Fruit fly (Drosophila melanogaster): ENCODE results near the gene CG11380.

The CG11380 gene

dm6 chrX:1234817-1235617, 43.9 kb downstream of the CG11380 start (continued):
- TF ChIP-seq CG6813 (GFP tag; optimal IDR thresholded peaks at IDR 0.05) (peak; percentile 67), CG3407 (GFP tag; optimal IDR thresholded peaks at IDR 0.05) (peak; percentile 75), CG8765 (GFP tag; IDR thresholded peaks at IDR 0.05) (peak; percentile 77), sr (GFP tag; IDR thresholded peaks at IDR 0.05) (peak; percentile 67; the same call in 2 of the 3 replicates), CG16863 (GFP tag; optimal IDR thresholded peaks at IDR 0.05) (peak; percentile 74), CG6765 (GFP tag; optimal IDR thresholded peaks at IDR 0.05) (peak; percentile 13), NK7.1 (GFP tag; optimal IDR thresholded peaks at IDR 0.05) (peak; percentile 59), row (GFP tag; IDR thresholded peaks at IDR 0.05) (peak; percentile 97), dysf (GFP tag; IDR thresholded peaks at IDR 0.05) (peak; percentile 87), unc-4 (GFP tag; IDR thresholded peaks at IDR 0.05; ENCODE audit: partially characterized antibody) (peak; percentile 47; the same call in 1 of the 2 replicates), nerfin-1 (tag; optimal IDR thresholded peaks at IDR 0.05) (peak; percentile 67), crc (GFP tag; optimal IDR thresholded peaks at IDR 0.05) (peak; percentile 37), Antp (GFP tag; optimal IDR thresholded peaks at IDR 0.05) (peak; percentile 62), zen (tag; optimal IDR thresholded peaks at IDR 0.05) (peak; percentile 82), CG1603 (tag; optimal IDR thresholded peaks at IDR 0.05) (peak; percentile 92), CG4707 (GFP tag; optimal IDR thresholded peaks at IDR 0.05) (peak; percentile 67), CG10979 (tag; optimal IDR thresholded peaks at IDR 0.05) (peak; percentile 84), ken (GFP tag; IDR thresholded peaks at IDR 0.05) (peak; percentile 82), CG11696 (GFP tag; IDR thresholded peaks at IDR 0.05) (peak; percentile 51; the same call in 1 of the 2 replicates), CG10366 (GFP tag; IDR thresholded peaks at IDR 0.05) (peak; percentile 81), Bdp1 (GFP tag; optimal IDR thresholded peaks at IDR 0.05) (peak; percentile 56), mirr (GFP tag; optimal IDR thresholded peaks at IDR 0.05) (peak; percentile 36), Tbp (GFP tag; optimal IDR thresholded peaks at IDR 0.05) (no peak), Side (GFP tag; optimal IDR thresholded peaks at IDR 0.05) (peak; percentile 43), Sry-δ (GFP tag; optimal IDR thresholded peaks at IDR 0.05) (peak; percentile 49), trh (GFP tag; optimal IDR thresholded peaks at IDR 0.05) (peak; percentile 47), slou (GFP tag; optimal IDR thresholded peaks at IDR 0.05) (peak; percentile 31), CG18476 (GFP tag; optimal IDR thresholded peaks at IDR 0.05) (peak; percentile 80), Ets65A (GFP tag) (peak; percentile 97), CG12236 (GFP tag; optimal IDR thresholded peaks at IDR 0.05) (no peak), dmrt99B (tag; optimal IDR thresholded peaks at IDR 0.05) (peak; percentile 83), ab (GFP tag; optimal IDR thresholded peaks at IDR 0.05) (no peak), CG34224 (GFP tag; IDR thresholded peaks at IDR 0.05; ENCODE audit: partially characterized antibody) (0 out of 3 replicates have a peak, but pooled peaks have one; percentile 43), CG15601 (tag; optimal IDR thresholded peaks at IDR 0.05) (peak; percentile 71), pfk (GFP tag; optimal IDR thresholded peaks at IDR 0.05) (peak; percentile 94), CG30403 (GFP tag; optimal IDR thresholded peaks at IDR 0.05) (peak; percentile 65), odd (GFP tag; optimal IDR thresholded peaks at IDR 0.05) (peak; percentile 28), otp (GFP tag; IDR thresholded peaks at IDR 0.05) (peak; percentile 77), jumu (GFP tag; optimal IDR thresholded peaks at IDR 0.05) (peak; percentile 79), CG7839 (tag; optimal IDR thresholded peaks at IDR 0.05) (peak; percentile 86), Bteb2 (GFP tag; optimal IDR thresholded peaks at IDR 0.05) (peak; percentile 4), dati (GFP tag; IDR thresholded peaks at IDR 0.05) (peak; percentile 64), eyg (GFP tag; optimal IDR thresholded peaks at IDR 0.05) (peak; percentile 63), ftz-f1 (GFP tag; optimal IDR thresholded peaks at IDR 0.05) (no peak), al (GFP tag; IDR thresholded peaks at IDR 0.05) (peak; percentile 67), CG43689 (GFP tag; IDR thresholded peaks at IDR 0.05) (peak; percentile 52; the same call in 1 of the 2 replicates), CG1233 (GFP tag; optimal IDR thresholded peaks at IDR 0.05) (peak; percentile 66), gfzf (GFP tag; optimal IDR thresholded peaks at IDR 0.05) (no peak), dimm (GFP tag; IDR thresholded peaks at IDR 0.05) (no peak), CG6272 (GFP tag; IDR thresholded peaks at IDR 0.05) (peak; percentile 68)
